Fruit fly (Drosophila melanogaster) whole organism, embryonic: ENCODE measurements around the gene CG14182.

Experiments
- Adf1 ChIP-seq: fragments of 200-800 bp; sonication (Bioruptor generic); IDR thresholded peaks from 2 replicates; pipeline ENCODE4 v1.3.6; 2022; ENCODE audit warnings: missing biosample characterization, missing genetic modification characterization
- Bdp1 ChIP-seq: fragments of 200-800 bp; sonication (Bioruptor generic); optimal IDR thresholded peaks from 3 replicates; lab custom pipeline; 2016; ENCODE audit warnings: missing biosample characterization, missing genetic modification characterization
- CG11093 ChIP-seq: fragments of 200-800 bp; sonication (Bioruptor generic); IDR thresholded peaks from 3 replicates; pipeline ENCODE4 v1.3.6; 2022; ENCODE audit warnings: missing biosample characterization, missing genetic modification characterization
- CG11247 ChIP-seq: fragments of 200-800 bp; sonication (Bioruptor generic); IDR thresholded peaks from 2 replicates; pipeline ENCODE4 v1.3.6; 2022; ENCODE audit warnings: missing biosample characterization, missing genetic modification characterization
- CG12744 ChIP-seq: fragments of 200-800 bp; sonication (Bioruptor generic); optimal IDR thresholded peaks from 2 replicates; lab custom pipeline; 2016; ENCODE audit warnings: missing biosample characterization, missing genetic modification characterization
- CG12769 ChIP-seq: fragments of 200-800 bp; sonication (Bioruptor generic); optimal IDR thresholded peaks from 2 replicates; lab custom pipeline; 2019; ENCODE audit warnings: missing biosample characterization, mild to moderate bottlenecking, missing genetic modification characterization, moderate library complexity
- CG13775 ChIP-seq: fragments of 200-800 bp; sonication (Bioruptor generic); optimal IDR thresholded peaks from 3 replicates; lab custom pipeline; 2017; ENCODE audit warnings: missing biosample characterization, mild to moderate bottlenecking, missing genetic modification characterization
- CG15601 ChIP-seq: fragments of 200-800 bp; sonication (Bioruptor generic); optimal IDR thresholded peaks from 3 replicates; lab custom pipeline; 2019; ENCODE audit warnings: missing biosample characterization, mild to moderate bottlenecking, missing genetic modification characterization, moderate library complexity
- CG17328 ChIP-seq: fragments of 200-800 bp; sonication (Bioruptor generic); IDR thresholded peaks from 2 replicates; pipeline ENCODE4 v1.3.6; 2022; ENCODE audit warnings: missing biosample characterization, missing genetic modification characterization
- CG17385 ChIP-seq: fragments of 200-800 bp; sonication (Bioruptor generic); optimal IDR thresholded peaks from 3 replicates; lab custom pipeline; 2018; ENCODE audit warnings: missing biosample characterization, mild to moderate bottlenecking, missing genetic modification characterization
- CG17568 ChIP-seq: fragments of 200-800 bp; sonication (Bioruptor generic); optimal IDR thresholded peaks from 2 replicates; lab custom pipeline; 2018; ENCODE audit warnings: missing biosample characterization, mild to moderate bottlenecking, missing genetic modification characterization, moderate library complexity
- CG18262 ChIP-seq: fragments of 200-800 bp; optimal IDR thresholded peaks from 3 replicates; lab custom pipeline; 2019; ENCODE audit warnings: missing biosample characterization, mild to moderate bottlenecking, missing genetic modification characterization, moderate library complexity
- CG2678 ChIP-seq: fragments of 200-800 bp; sonication (Bioruptor generic); optimal IDR thresholded peaks from 3 replicates; lab custom pipeline; 2019; ENCODE audit warnings: missing biosample characterization, mild to moderate bottlenecking, missing genetic modification characterization, moderate library complexity
- CG34224 ChIP-seq: fragments of 200-800 bp; sonication (Bioruptor generic); IDR thresholded peaks from 3 replicates; pipeline ENCODE4 v1.3.6; 2022; ENCODE audit warnings: missing biosample characterization, missing genetic modification characterization; ENCODE audit not compliant: partially characterized antibody
- CG3726 ChIP-seq: fragments of 200-800 bp; sonication (Bioruptor generic); IDR thresholded peaks from 3 replicates; pipeline ENCODE4, ENCODE4 v1.3.6; 2022; ENCODE audit warnings: missing biosample characterization, missing genetic modification characterization
- CG4424 ChIP-seq: fragments of 200-800 bp; sonication (Bioruptor generic); optimal IDR thresholded peaks from 3 replicates; lab custom pipeline; 2016; ENCODE audit warnings: missing biosample characterization, missing genetic modification characterization
- CG4854 ChIP-seq: fragments of 200-800 bp; sonication (Bioruptor generic); optimal IDR thresholded peaks from 2 replicates; lab custom pipeline; 2016; ENCODE audit warnings: missing biosample characterization, missing genetic modification characterization, inconsistent platforms
- CG6854 ChIP-seq: fragments of 200-800 bp; sonication (Bioruptor generic); optimal IDR thresholded peaks from 3 replicates; lab custom pipeline; 2017; ENCODE audit warnings: missing biosample characterization, mild to moderate bottlenecking, missing genetic modification characterization
- CG7372 ChIP-seq: fragments of 200-800 bp; sonication (Bioruptor generic); IDR thresholded peaks from 2 replicates; pipeline ENCODE4 v1.3.6; 2022; ENCODE audit warnings: missing biosample characterization, missing genetic modification characterization
- CG8290 ChIP-seq, 3 experiments: fragments of 200-800 bp; sonication (Bioruptor generic); optimal IDR thresholded peaks; 2 replicates each; lab custom pipeline; 2016 to 2019; ENCODE audit warnings: missing biosample characterization in 3 of 3, missing genetic modification characterization in 3 of 3, mild to moderate bottlenecking in 2 of 3, moderate library complexity in 1 of 3
- CG8924 ChIP-seq: fragments of 200-800 bp; optimal IDR thresholded peaks from 3 replicates; lab custom pipeline; 2019; ENCODE audit warnings: missing biosample characterization, mild to moderate bottlenecking, missing genetic modification characterization, moderate library complexity
- CG9609 ChIP-seq: fragments of 200-800 bp; sonication (Bioruptor generic); optimal IDR thresholded peaks from 3 replicates; lab custom pipeline; 2016; ENCODE audit warnings: missing biosample characterization, missing genetic modification characterization
- D ChIP-seq, 2 experiments: fragments of 200-800 bp in 1 of 2; fragments of >200 bp in 1 of 2; sonication (Bioruptor generic) in 1 of 2; optimal IDR thresholded peaks; 2 replicates in 1 of 2; 3 replicates in 1 of 2; lab custom pipeline; 2017; ENCODE audit warnings: mild to moderate bottlenecking in 1 of 2, missing biosample characterization in 1 of 2, missing genetic modification characterization in 1 of 2, missing genetic modification reagents in 1 of 2
- Dek ChIP-seq: fragments of 200-800 bp; sonication (Bioruptor generic); optimal IDR thresholded peaks from 3 replicates; lab custom pipeline; 2019; ENCODE audit warnings: missing biosample characterization, mild to moderate bottlenecking, missing genetic modification characterization, moderate library complexity
- Fer3 ChIP-seq: fragments of 200-800 bp; sonication (Bioruptor generic); optimal IDR thresholded peaks from 2 replicates; lab custom pipeline; 2018; ENCODE audit warnings: missing biosample characterization, mild to moderate bottlenecking, missing genetic modification characterization, moderate library complexity
- Gug ChIP-seq: fragments of 200-800 bp; sonication (Bioruptor generic); IDR thresholded peaks from 4 replicates; pipeline ENCODE4 v1.3.6; 2022; ENCODE audit warnings: missing biosample characterization, missing genetic modification characterization
- HLHmδ ChIP-seq: fragments of 200-800 bp; sonication (Bioruptor generic); optimal IDR thresholded peaks from 2 replicates; lab custom pipeline; 2018; ENCODE audit warnings: missing biosample characterization, mild to moderate bottlenecking, missing genetic modification characterization, moderate library complexity
- Hand ChIP-seq: fragments of 200-800 bp; sonication (Bioruptor generic); optimal IDR thresholded peaks from 2 replicates; lab custom pipeline; 2017; ENCODE audit warnings: mild to moderate bottlenecking, missing biosample characterization, missing genetic modification reagents, missing genetic modification characterization
- Hr3 ChIP-seq: fragments of 200-800 bp; sonication (Bioruptor generic); optimal IDR thresholded peaks from 3 replicates; lab custom pipeline; 2016; ENCODE audit warnings: missing biosample characterization, missing genetic modification characterization
- Hr39 ChIP-seq: fragments of >200 bp; optimal IDR thresholded peaks from 2 replicates; lab custom pipeline; 2017
- Nf-YC ChIP-seq: fragments of 200-800 bp; optimal IDR thresholded peaks from 3 replicates; lab custom pipeline; 2019; ENCODE audit warnings: missing biosample characterization, mild to moderate bottlenecking, missing genetic modification characterization, moderate library complexity
- Ssrp ChIP-seq: fragments of 200-800 bp; sonication (Bioruptor generic); optimal IDR thresholded peaks from 2 replicates; lab custom pipeline; 2018; ENCODE audit warnings: missing biosample characterization, mild to moderate bottlenecking, missing genetic modification characterization, moderate library complexity
- caup ChIP-seq: fragments of 200-800 bp; sonication (Bioruptor generic); optimal IDR thresholded peaks from 3 replicates; lab custom pipeline; 2017; ENCODE audit warnings: missing biosample characterization, mild to moderate bottlenecking, missing genetic modification characterization, moderate library complexity; ENCODE audit not compliant: severe bottlenecking
- dpn ChIP-seq, 2 experiments: fragments of 200-800 bp; sonication (Bioruptor generic); optimal IDR thresholded peaks; 3 replicates each; lab custom pipeline; 2016; ENCODE audit warnings: missing biosample characterization in 2 of 2, missing genetic modification characterization in 2 of 2
- fru ChIP-seq: fragments of >200 bp; optimal IDR thresholded peaks from 2 replicates; lab custom pipeline; 2017
- gem ChIP-seq: fragments of 200-800 bp; sonication (Bioruptor generic); optimal IDR thresholded peaks from 2 replicates; lab custom pipeline; 2019; ENCODE audit warnings: missing biosample characterization, mild to moderate bottlenecking, missing genetic modification characterization, moderate library complexity
- hbn ChIP-seq: fragments of 200-800 bp; sonication (Bioruptor generic); IDR thresholded peaks from 2 replicates; pipeline ENCODE4 v1.3.6; 2022; ENCODE audit warnings: missing biosample characterization, missing genetic modification characterization; ENCODE audit not compliant: partially characterized antibody
- inv ChIP-seq: fragments of 200-800 bp; sonication (Bioruptor generic); IDR thresholded peaks from 2 replicates; pipeline ENCODE4 v1.3.6; 2022; ENCODE audit warnings: missing biosample characterization, missing genetic modification characterization; ENCODE audit not compliant: partially characterized antibody
- lov ChIP-seq, 2 experiments: fragments of 200-800 bp in 1 of 2; fragments of >200 bp in 1 of 2; sonication (Bioruptor generic) in 1 of 2; IDR thresholded peaks in 1 of 2; optimal IDR thresholded peaks in 1 of 2; 2 replicates in 1 of 2; 3 replicates in 1 of 2; pipeline versions ENCODE4 v1.3.6 to Lab custom; 2017 to 2022; ENCODE audit warnings: missing biosample characterization in 1 of 2, missing genetic modification characterization in 1 of 2
- org-1 ChIP-seq: fragments of 200-800 bp; sonication (Bioruptor generic); optimal IDR thresholded peaks from 2 replicates; lab custom pipeline; 2017; ENCODE audit warnings: missing biosample characterization, missing genetic modification characterization
- p53 ChIP-seq: fragments of 200-800 bp; sonication (Bioruptor generic); optimal IDR thresholded peaks from 2 replicates; lab custom pipeline; 2016; ENCODE audit warnings: missing biosample characterization, missing genetic modification characterization
- pros ChIP-seq: fragments of 200-800 bp; sonication (Bioruptor generic); optimal IDR thresholded peaks from 3 replicates; lab custom pipeline; 2019; ENCODE audit warnings: missing biosample characterization, mild to moderate bottlenecking, missing genetic modification characterization, moderate library complexity
- ro ChIP-seq: fragments of 200-800 bp; sonication (Bioruptor generic); IDR thresholded peaks from 2 replicates; pipeline ENCODE4 v1.3.6; 2022; ENCODE audit warnings: missing biosample characterization, missing genetic modification characterization
- row ChIP-seq: fragments of 200-800 bp; sonication (Bioruptor generic); IDR thresholded peaks from 3 replicates; pipeline ENCODE4 v1.3.6; 2022; ENCODE audit warnings: missing biosample characterization, missing genetic modification characterization
- sd ChIP-seq: fragments of 200-800 bp; sonication (Bioruptor generic); optimal IDR thresholded peaks from 3 replicates; lab custom pipeline; 2018; ENCODE audit warnings: missing biosample characterization, mild to moderate bottlenecking, missing genetic modification characterization, moderate library complexity
- sna ChIP-seq: fragments of 200-800 bp; sonication (Bioruptor generic); IDR thresholded peaks from 2 replicates; pipeline ENCODE4 v1.3.6; 2022; ENCODE audit warnings: missing biosample characterization, missing genetic modification characterization; ENCODE audit not compliant: partially characterized antibody
- tap ChIP-seq: fragments of 200-800 bp; optimal IDR thresholded peaks from 3 replicates; lab custom pipeline; 2019; ENCODE audit warnings: missing biosample characterization, mild to moderate bottlenecking, missing genetic modification characterization, moderate library complexity
- toy ChIP-seq: fragments of 200-800 bp; sonication (Bioruptor generic); IDR thresholded peaks from 2 replicates; pipeline ENCODE4 v1.3.6; 2022; ENCODE audit warnings: missing biosample characterization, missing genetic modification characterization
- tup ChIP-seq: fragments of 200-800 bp; sonication (Bioruptor generic); optimal IDR thresholded peaks from 2 replicates; lab custom pipeline; 2016; ENCODE audit warnings: missing biosample characterization, mild to moderate bottlenecking, missing genetic modification characterization, moderate library complexity

CG14182 gene

dm6 chr3L:19929051-19929718 is 50.4 kb downstream of the CG14182 start (continued):
- TF ChIP-seq HLHmδ (GFP tag; lab: Kevin White, UChicago) (no peak), CG3726 (no peak), Ssrp (no peak), CG13775 (no peak), CG6854 (GFP tag; lab: Kevin White, UChicago) (no peak), CG17568 (no peak), dpn (GFP tag; optimal IDR thresholded peaks at IDR 0.05; lab: Kevin White, UChicago) (no peak), CG7372 (GFP tag; lab: Robert Waterston, UW) (no peak), ro (GFP tag; lab: Robert Waterston, UW) (no peak), CG11247 (GFP tag; lab: Robert Waterston, UW) (no peak), Hand (GFP tag; lab: Kevin White, UChicago) (no peak), Nf-YC (tag; lab: Kevin White, UChicago) (no peak), Adf1 (GFP tag; lab: Robert Waterston, UW) (no peak), CG17385 (GFP tag; lab: Kevin White, UChicago) (no peak), CG15601 (no peak), sd (tag; lab: Kevin White, UChicago) (peak; percentile 88), CG4854 (GFP tag; lab: Kevin White, UChicago) (no peak), CG4424 (no peak), Gug (GFP tag; lab: Robert Waterston, UW) (no peak), org-1 (GFP tag; lab: Kevin White, UChicago) (no peak), pros (GFP tag; lab: Kevin White, UChicago) (peak; percentile 3), Dek (tag; lab: Kevin White, UChicago) (no peak), Hr3 (no peak), CG17328 (GFP tag; lab: Robert Waterston, UW) (no peak), row (peak; percentile 39), CG8290 (GFP tag; optimal IDR thresholded peaks at IDR 0.05; lab: Kevin White, UChicago) (no peak), CG8290 (tag; optimal IDR thresholded peaks at IDR 0.05; lab: Kevin White, UChicago) (no peak), tup (GFP tag; lab: Kevin White, UChicago) (no peak), D (optimal IDR thresholded peaks at IDR 0.05; lab: Kevin White, UChicago) (no peak), D (GFP tag; optimal IDR thresholded peaks at IDR 0.05; lab: Kevin White, UChicago) (no peak), CG12769 (tag; lab: Kevin White, UChicago) (peak; percentile 58), sna (GFP tag; lab: Robert Waterston, UW) (no peak), CG9609 (GFP tag; lab: Kevin White, UChicago) (no peak), CG11093 (no peak), gem (peak; percentile 58), fru (lab: Kevin White, UChicago) (no peak), tap (tag; lab: Kevin White, UChicago) (no peak), Fer3 (tag; lab: Kevin White, UChicago) (peak; percentile 47), toy (GFP tag; lab: Robert Waterston, UW) (no peak), caup (GFP tag; lab: Kevin White, UChicago) (no peak), hbn (GFP tag; lab: Robert Waterston, UW) (no peak), CG8924 (tag; lab: Kevin White, UChicago) (no peak), inv (GFP tag; lab: Robert Waterston, UW) (no peak), CG2678 (peak; percentile 26), Bdp1 (GFP tag; lab: Kevin White, UChicago) (no peak), CG12744 (GFP tag; lab: Kevin White, UChicago) (no peak), CG34224 (no peak), p53 (no peak), lov (optimal IDR thresholded peaks at IDR 0.05; lab: Kevin White, UChicago) (no peak), lov (GFP tag; IDR thresholded peaks at IDR 0.05; lab: Robert Waterston, UW) (0 out of 3 replicates have a peak, but pooled peaks have one; percentile 17), CG18262 (tag; lab: Kevin White, UChicago) (peak; percentile 10), Hr39 (no peak)
